Worm (Caenorhabditis elegans): ENCODE data around the gene srh-20.

ce11 chrV:4926371-4926770 is 1.7 kb downstream of the srh-20 start, which contains the start of gene srh-21:
- TF ChIP-seq nhr-2 (tag; optimal IDR thresholded peaks at IDR 0.05) (no peak), mep-1 (tag; optimal IDR thresholded peaks at IDR 0.05) (no peak), unc-39 (tag; optimal IDR thresholded peaks at IDR 0.05) (no peak), lsy-2 (tag; optimal IDR thresholded peaks at IDR 0.05) (no peak), unc-62 (GFP tag; optimal IDR thresholded peaks at IDR 0.05) (no peak), snpc-4 (tag; optimal IDR thresholded peaks at IDR 0.05) (no peak), elt-3 (tag; optimal IDR thresholded peaks at IDR 0.05) (no peak), mls-2 (tag; optimal IDR thresholded peaks at IDR 0.05) (no peak), bed-3 (GFP tag; optimal IDR thresholded peaks at IDR 0.05) (no peak), nhr-12 (tag; optimal IDR thresholded peaks at IDR 0.05) (no peak), pha-4 (tag; optimal IDR thresholded peaks at IDR 0.05) (no peak), ces-1 (GFP tag; optimal IDR thresholded peaks at IDR 0.05) (no peak), nhr-76 (tag; optimal IDR thresholded peaks at IDR 0.05) (no peak)

All from whole organism, mixed stage, embryonic.